Worm (Caenorhabditis elegans): ENCODE results near the gene F59E12.1.

Gene F59E12.1

DNA sequence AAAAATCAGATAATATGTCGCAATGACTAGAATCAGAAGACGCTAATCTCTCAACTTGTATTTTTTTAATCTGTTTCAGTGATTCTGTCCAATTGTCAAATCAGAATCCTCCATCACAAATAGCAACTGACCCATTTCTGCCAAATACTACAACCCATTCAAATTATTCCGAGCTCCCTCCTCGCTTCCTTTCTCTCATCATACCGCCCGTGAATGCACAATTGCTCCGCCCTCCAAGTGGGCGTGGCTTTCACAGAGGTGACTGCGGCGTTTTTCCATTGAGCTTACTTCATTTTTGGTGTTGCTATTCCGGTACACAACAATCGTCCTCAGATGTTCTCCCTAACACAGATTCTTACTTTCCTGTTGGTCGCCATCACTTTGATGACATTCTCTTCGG, 26.4 kb downstream of the F59E12.1 start, which contains the start of gene flp-27:
flp-27 (plus strand) TSS at position 301 of the 400 bp plus-strand sequence.
- TF ChIP-seq dve-1 (tag; optimal IDR thresholded peaks at IDR 0.05; ENCODE audit: insufficient read depth) (no peak), dmd-8 (GFP tag; IDR thresholded peaks at IDR 0.05) (no peak), arid-1 (GFP tag; conservative IDR thresholded peaks at IDR 0.05) (no peak), zag-1 (tag; optimal IDR thresholded peaks at IDR 0.05) (no peak), nhr-42 (GFP tag; IDR thresholded peaks at IDR 0.05) (no peak)

DNA sequence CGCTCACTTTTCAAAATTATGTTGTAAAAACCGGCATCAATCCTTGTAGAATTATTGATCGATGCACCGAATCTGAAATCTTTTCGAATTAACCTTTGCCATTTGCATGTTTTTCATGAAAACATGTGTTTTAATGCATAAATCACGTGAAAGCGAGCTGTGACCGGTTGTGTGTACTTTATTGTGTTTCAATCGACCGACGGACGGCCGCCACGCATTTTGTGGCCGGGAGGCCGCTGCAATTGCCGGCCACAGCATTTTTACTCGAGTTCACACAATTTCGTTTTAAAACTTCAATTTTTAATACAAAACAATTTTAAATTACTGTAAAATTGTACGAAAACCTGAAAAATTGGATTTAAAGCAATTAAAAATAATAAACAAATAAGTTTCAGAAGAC, 34.6 kb downstream of the F59E12.1 start, which contains the start of gene C25H3.11:
C25H3.11 (minus strand) TSS at position 82 of the 400 bp plus-strand sequence.
- no peak for TF ChIP-seq F49E8.2 (tag; optimal IDR thresholded peaks at IDR 0.05; ENCODE audit: borderline replicate concordance)
- TF ChIP-seq nhr-11 (tag; optimal IDR thresholded peaks at IDR 0.05): no peak
- peak; percentile 78 for TF ChIP-seq hlh-11 (tag; optimal IDR thresholded peaks at IDR 0.05)
- TF ChIP-seq zip-2 (tag; optimal IDR thresholded peaks at IDR 0.05): no peak
- TF ChIP-seq fkh-10 (GFP tag; optimal IDR thresholded peaks at IDR 0.05): no peak
- peak; percentile 53 for TF ChIP-seq ama-1 (optimal IDR thresholded peaks at IDR 0.05)
- TF ChIP-seq arid-1 (GFP tag; conservative IDR thresholded peaks at IDR 0.05): 0 out of 2 replicates have a peak, but pooled peaks have one; percentile 24
- no peak for TF ChIP-seq nhr-10 (tag; optimal IDR thresholded peaks at IDR 0.05)
- no peak for TF ChIP-seq F26F4.8 (GFP tag; conservative IDR thresholded peaks at IDR 0.05)
- 0 out of 2 replicates have a peak, but pooled peaks have one; percentile 55 for TF ChIP-seq egl-43 (GFP tag; IDR thresholded peaks at IDR 0.05)
- TF ChIP-seq dve-1 (tag; optimal IDR thresholded peaks at IDR 0.05; ENCODE audit: insufficient read depth): peak; percentile 49
- no peak for TF ChIP-seq nhr-76 (tag; optimal IDR thresholded peaks at IDR 0.05)
- TF ChIP-seq nhr-28 (tag; optimal IDR thresholded peaks at IDR 0.05): peak; percentile 49
- TF ChIP-seq dmd-8 (GFP tag; IDR thresholded peaks at IDR 0.05): no peak
- TF ChIP-seq tag-97 (GFP tag; IDR thresholded peaks at IDR 0.05): no peak
- TF ChIP-seq sdz-12 (GFP tag; optimal IDR thresholded peaks at IDR 0.05): no peak
- TF ChIP-seq pha-4 (GFP tag; IDR thresholded peaks at IDR 0.05): no peak
- TF ChIP-seq pha-4 (tag; optimal IDR thresholded peaks at IDR 0.05): no peak
- 0 out of 2 replicates have a peak, but pooled peaks have one; percentile 32 for TF ChIP-seq php-3 (GFP tag; IDR thresholded peaks at IDR 0.05)
- TF ChIP-seq Y5F2A.4 (GFP tag; optimal IDR thresholded peaks at IDR 0.05): no peak
- peak; percentile 86 for TF ChIP-seq hlh-30 (tag; optimal IDR thresholded peaks at IDR 0.05; ENCODE audit: insufficient read depth)
- TF ChIP-seq hif-1 (tag; optimal IDR thresholded peaks at IDR 0.05): peak in 1 of 2 experiments; percentile 52
- TF ChIP-seq dmd-6 (GFP tag; IDR thresholded peaks at IDR 0.05): peak; percentile 49; the same call in 1 of the 2 replicates
- 0 out of 2 replicates have a peak, but pooled peaks have one; percentile 15 for TF ChIP-seq T26A8.4 (GFP tag; IDR thresholded peaks at IDR 0.05)
- no peak for TF ChIP-seq ztf-11 (tag; optimal IDR thresholded peaks at IDR 0.05)
- no peak for TF ChIP-seq ztf-7 (tag; optimal IDR thresholded peaks at IDR 0.05)
- peak; percentile 54 for TF ChIP-seq mxl-3 (GFP tag; optimal IDR thresholded peaks at IDR 0.05)
- no peak for TF ChIP-seq lin-13 (GFP tag; optimal IDR thresholded peaks at IDR 0.05)
- TF ChIP-seq ceh-44 (GFP tag; IDR thresholded peaks at IDR 0.05): no peak
- peak; percentile 64 for TF ChIP-seq mes-2 (tag; optimal IDR thresholded peaks at IDR 0.05; ENCODE audit: poor library complexity, severe bottlenecking)
- no peak for TF ChIP-seq daf-16 (GFP tag; optimal IDR thresholded peaks at IDR 0.05)
- peak; percentile 66 for TF ChIP-seq daf-16 (tag; optimal IDR thresholded peaks at IDR 0.05)
- TF ChIP-seq F44E2.7 (GFP tag; IDR thresholded peaks at IDR 0.05): 0 out of 2 replicates have a peak, but pooled peaks have one; percentile 45
- no peak for TF ChIP-seq daf-19 (GFP tag; conservative IDR thresholded peaks at IDR 0.05)
- TF ChIP-seq lin-29 (GFP tag; IDR thresholded peaks at IDR 0.05): no peak
- TF ChIP-seq vab-7 (GFP tag; IDR thresholded peaks at IDR 0.05): peak; percentile 20; the same call in 1 of the 2 replicates
- peak; percentile 47 for TF ChIP-seq mep-1 (tag; optimal IDR thresholded peaks at IDR 0.05)
- TF ChIP-seq zip-11 (GFP tag; IDR thresholded peaks at IDR 0.05): no peak
- 0 out of 2 replicates have a peak, but pooled peaks have one; percentile 10 for TF ChIP-seq Y75B8A.6 (GFP tag; IDR thresholded peaks at IDR 0.05)
- TF ChIP-seq unc-62 (GFP tag; optimal IDR thresholded peaks at IDR 0.05 in 1 of 2): peak in 1 of 2 experiments; percentile 76
- no peak for TF ChIP-seq unc-62 (tag; optimal IDR thresholded peaks at IDR 0.05)
- TF ChIP-seq zag-1 (tag; optimal IDR thresholded peaks at IDR 0.05): no peak
- no peak for TF ChIP-seq unc-130 (GFP tag; optimal IDR thresholded peaks at IDR 0.05)
- TF ChIP-seq nhr-77 (tag; optimal IDR thresholded peaks at IDR 0.05): peak; percentile 37
- TF ChIP-seq lin-15B (tag; optimal IDR thresholded peaks at IDR 0.05): no peak
- peak; percentile 28 for TF ChIP-seq spr-1 (tag; optimal IDR thresholded peaks at IDR 0.05)
